Worm (Caenorhabditis elegans) whole organism, early embryonic: ENCODE data around the gene T07D3.9.

Experiments used
- B0310.2 ChIP-seq: sonication (generic microtip); optimal IDR thresholded peaks from 2 replicates; lab custom pipeline; 2016; ENCODE audit warnings: mild to moderate bottlenecking, missing genetic modification characterization, missing compliant biosample characterization
- F13C5.2 ChIP-seq: sonication (generic microtip); optimal IDR thresholded peaks from 2 replicates; lab custom pipeline; 2017; ENCODE audit warnings: mild to moderate bottlenecking, missing genetic modification characterization, inconsistent platforms, missing compliant biosample characterization
- aly-1 ChIP-seq: sonication (generic microtip); optimal IDR thresholded peaks from 2 replicates; lab custom pipeline; 2016; ENCODE audit warnings: missing genetic modification characterization, missing compliant biosample characterization
- ama-1 ChIP-seq: fragments of 150-350 bp; optimal IDR thresholded peaks from 2 replicates; lab custom pipeline; 2014
- ceh-13 ChIP-seq: fragments of 200-800 bp; sonication (Bioruptor generic); optimal IDR thresholded peaks from 2 replicates; lab custom pipeline; 2018; ENCODE audit warnings: mild to moderate bottlenecking, missing genetic modification characterization, missing compliant biosample characterization
- ceh-36 ChIP-seq: sonication (generic microtip); optimal IDR thresholded peaks from 2 replicates; lab custom pipeline; 2016; ENCODE audit warnings: missing genetic modification characterization, inconsistent platforms, missing compliant biosample characterization
- ets-7 ChIP-seq: sonication (generic microtip); optimal IDR thresholded peaks from 2 replicates; lab custom pipeline; 2016; ENCODE audit warnings: missing genotype, missing genetic modification characterization, missing compliant biosample characterization
- flt-1 ChIP-seq: fragments of 200-800 bp; sonication (Bioruptor generic); IDR thresholded peaks from 2 replicates; pipeline ENCODE4 v1.3.6; 2022; ENCODE audit warnings: missing genetic modification characterization, missing compliant biosample characterization
- hmbx-1 ChIP-seq: sonication (generic microtip); optimal IDR thresholded peaks from 2 replicates; lab custom pipeline; 2016; ENCODE audit warnings: mild to moderate bottlenecking, missing genetic modification characterization, missing compliant biosample characterization
- hmg-4 ChIP-seq: fragments of 200-800 bp; sonication (Bioruptor generic); optimal IDR thresholded peaks from 2 replicates; lab custom pipeline; 2018; ENCODE audit warnings: mild to moderate bottlenecking, missing genetic modification characterization, missing compliant biosample characterization
- hnd-1 ChIP-seq: sonication (generic microtip); optimal IDR thresholded peaks from 2 replicates; lab custom pipeline; 2016; ENCODE audit warnings: missing genetic modification characterization, missing compliant biosample characterization
- pes-1 ChIP-seq: fragments of 200-800 bp; sonication (Bioruptor generic); IDR thresholded peaks from 2 replicates; pipeline ENCODE4 v1.3.6; 2022; ENCODE audit warnings: missing genetic modification reagents, missing genetic modification characterization, missing compliant biosample characterization
- scrt-1 ChIP-seq: fragments of 200-800 bp; sonication (Bioruptor generic); IDR thresholded peaks from 2 replicates; pipeline ENCODE4 v1.3.6; 2022; ENCODE audit warnings: missing genetic modification characterization, missing compliant biosample characterization
- sea-1 ChIP-seq: fragments of 200-800 bp; sonication (Bioruptor generic); conservative IDR thresholded peaks from 2 replicates; pipeline ENCODE4 v1.3.6; 2022; ENCODE audit warnings: missing genetic modification characterization, missing compliant biosample characterization
- tbx-11 ChIP-seq: fragments of 200-800 bp; sonication (Bioruptor generic); IDR thresholded peaks from 2 replicates; pipeline ENCODE4 v1.3.6; 2022; ENCODE audit warnings: missing genetic modification characterization, missing compliant biosample characterization
- tbx-37 ChIP-seq: fragments of 200-800 bp; sonication (Bioruptor generic); conservative IDR thresholded peaks from 2 replicates; pipeline ENCODE4 v1.3.6; 2022; ENCODE audit warnings: missing genetic modification reagents, missing genetic modification characterization, missing compliant biosample characterization
- tra-4 ChIP-seq: sonication (generic microtip); optimal IDR thresholded peaks from 2 replicates; lab custom pipeline; 2017; ENCODE audit warnings: missing genetic modification characterization, missing compliant biosample characterization

Gene T07D3.9

ce11 chrII:915780-916179 lies 15.1 kb upstream of the T07D3.9 start, which contains the start of gene fbxc-29:
Gene fbxc-29 (plus strand): TSS chrII:916080.
- TF ChIP-seq hnd-1 (tag; lab: Kevin White, UChicago) (no peak), ets-7 (tag; lab: Kevin White, UChicago) (no peak), hmg-4 (no peak), tbx-37 (GFP tag; lab: Robert Waterston, UW) (no peak), pes-1 (GFP tag; lab: Robert Waterston, UW) (no peak), ceh-13 (GFP tag; lab: Kevin White, UChicago) (no peak), hmbx-1 (tag; lab: Kevin White, UChicago) (no peak), aly-1 (no peak), tra-4 (tag; lab: Kevin White, UChicago) (no peak), ama-1 (lab: Kevin White, UChicago) (no peak), flt-1 (GFP tag; lab: Robert Waterston, UW) (no peak), sea-1 (no peak)

- TF ChIP-seq sea-1 (no peak), hnd-1 (tag; lab: Kevin White, UChicago) (no peak), ets-7 (tag; lab: Kevin White, UChicago) (no peak), scrt-1 (GFP tag; lab: Robert Waterston, UW) (no peak), ama-1 (lab: Kevin White, UChicago) (no peak), flt-1 (GFP tag; lab: Robert Waterston, UW) (no peak), hmg-4 (no peak), tbx-37 (GFP tag; lab: Robert Waterston, UW) (no peak), F13C5.2 (tag; lab: Kevin White, UChicago) (no peak), tra-4 (tag; lab: Kevin White, UChicago) (no peak), B0310.2 (tag; lab: Kevin White, UChicago) (no peak), ceh-13 (GFP tag; lab: Kevin White, UChicago) (no peak), hmbx-1 (tag; lab: Kevin White, UChicago) (no peak), aly-1 (no peak), tbx-11 (GFP tag; lab: Robert Waterston, UW) (no peak), ceh-36 (tag; lab: Kevin White, UChicago) (no peak)
These were observed 14.5 kb upstream of the T07D3.9 start for ce11 chrII:915206-915605.

- TF ChIP-seq aly-1: no peak
- no peak for TF ChIP-seq flt-1 (GFP tag; lab: Robert Waterston, UW)
- TF ChIP-seq scrt-1 (GFP tag; lab: Robert Waterston, UW): no peak
- TF ChIP-seq ceh-13 (GFP tag; lab: Kevin White, UChicago): no peak
- no peak for TF ChIP-seq tbx-11 (GFP tag; lab: Robert Waterston, UW)
- TF ChIP-seq hnd-1 (tag; lab: Kevin White, UChicago): no peak
- TF ChIP-seq F13C5.2 (tag; lab: Kevin White, UChicago): no peak
- no peak for TF ChIP-seq B0310.2 (tag; lab: Kevin White, UChicago)
These were observed 12.6 kb upstream of the T07D3.9 start, which contains the start of gene fbxc-33 for ce11 chrII:913222-913722. Gene fbxc-33 (plus strand): TSS chrII:913672.

DNA sequence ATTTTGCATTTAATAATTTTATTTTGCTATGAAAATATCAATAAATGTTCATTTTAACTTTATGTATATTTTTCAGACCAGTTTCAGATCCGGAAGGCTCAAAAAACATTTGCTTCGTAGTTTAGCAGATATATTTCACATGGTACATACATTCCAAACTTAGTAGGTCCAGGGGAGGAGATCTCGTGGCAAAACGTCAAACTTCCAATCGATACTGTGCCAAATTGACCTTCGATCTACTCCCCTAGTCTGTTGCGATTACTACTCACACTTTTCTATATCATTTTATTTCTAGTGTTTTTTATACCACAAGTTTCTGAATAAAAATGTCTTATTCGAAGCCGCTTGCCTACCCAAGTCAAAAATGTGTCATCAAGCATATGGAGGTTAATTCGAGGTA lies 11.0 kb upstream of the T07D3.9 start, which contains the start of gene fbxc-31:
fbxc-31 (plus strand) TSS at position 301 of the 400 bp plus-strand sequence.
- TF ChIP-seq hnd-1 (tag; lab: Kevin White, UChicago): no peak
- TF ChIP-seq scrt-1 (GFP tag; lab: Robert Waterston, UW): no peak
- no peak for TF ChIP-seq tbx-11 (GFP tag; lab: Robert Waterston, UW)
- no peak for TF ChIP-seq aly-1
- TF ChIP-seq ceh-13 (GFP tag; lab: Kevin White, UChicago): no peak
- TF ChIP-seq tbx-37 (GFP tag; lab: Robert Waterston, UW): no peak
- no peak for TF ChIP-seq pes-1 (GFP tag; lab: Robert Waterston, UW)
- no peak for TF ChIP-seq sea-1
- no peak for TF ChIP-seq tra-4 (tag; lab: Kevin White, UChicago)
- no peak for TF ChIP-seq ceh-36 (tag; lab: Kevin White, UChicago)
- no peak for TF ChIP-seq hmg-4
- no peak for TF ChIP-seq hmbx-1 (tag; lab: Kevin White, UChicago)
- no peak for TF ChIP-seq F13C5.2 (tag; lab: Kevin White, UChicago)
- no peak for TF ChIP-seq B0310.2 (tag; lab: Kevin White, UChicago)
- no peak for TF ChIP-seq flt-1 (GFP tag; lab: Robert Waterston, UW)
- no peak for TF ChIP-seq ets-7 (tag; lab: Kevin White, UChicago)
- no peak for TF ChIP-seq ama-1 (lab: Kevin White, UChicago)

ce11 chrII:909554-909953 lies 8.8 kb upstream of the T07D3.9 start, which contains the start of the genes fbxc-24 and fbxc-27:
Gene fbxc-24 (minus strand): TSS chrII:909654.
Gene fbxc-27 (plus strand): TSS chrII:909769.
- TF ChIP-seq ama-1 (lab: Kevin White, UChicago) (no peak), tbx-37 (GFP tag; lab: Robert Waterston, UW) (no peak)

DNA sequence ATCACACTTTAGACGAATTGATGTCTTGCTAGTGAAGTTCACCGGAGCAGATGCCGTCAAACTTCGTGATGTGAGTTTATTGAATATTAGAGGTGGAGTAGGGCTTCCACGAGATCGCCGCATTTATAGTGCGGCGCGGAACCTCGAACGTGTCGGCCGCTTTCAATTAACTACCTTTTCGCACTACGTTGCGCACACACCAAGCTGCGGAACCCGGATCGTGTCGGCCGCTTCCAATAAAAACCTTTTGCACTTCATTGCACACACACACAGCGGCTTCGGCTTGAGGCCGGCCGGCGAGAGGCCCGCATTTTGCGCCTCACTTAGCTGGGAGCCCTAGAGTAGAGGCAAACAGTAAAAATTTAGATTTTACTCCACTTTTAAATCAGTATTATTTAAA lies 4.6 kb upstream of the T07D3.9 start:
- TF ChIP-seq tra-4 (tag; lab: Kevin White, UChicago) (no peak), sea-1 (0 out of 2 replicates have a peak, but pooled peaks have one; percentile 29), F13C5.2 (tag; lab: Kevin White, UChicago) (no peak), pes-1 (GFP tag; lab: Robert Waterston, UW) (peak; percentile 37; the same call in 1 of the 2 replicates), B0310.2 (tag; lab: Kevin White, UChicago) (no peak), hmbx-1 (tag; lab: Kevin White, UChicago) (no peak), flt-1 (GFP tag; lab: Robert Waterston, UW) (no peak)

ce11 chrII:901632-902031 lies 919 bp upstream of the T07D3.9 start, which contains the start of gene T07D3.2:
Gene T07D3.2 (plus strand): TSS chrII:901932.
- no peak for TF ChIP-seq ama-1 (lab: Kevin White, UChicago)
- no peak for TF ChIP-seq F13C5.2 (tag; lab: Kevin White, UChicago)
- TF ChIP-seq ceh-36 (tag; lab: Kevin White, UChicago): no peak
- TF ChIP-seq flt-1 (GFP tag; lab: Robert Waterston, UW): no peak
- no peak for TF ChIP-seq hnd-1 (tag; lab: Kevin White, UChicago)
- TF ChIP-seq sea-1: no peak
- TF ChIP-seq hmbx-1 (tag; lab: Kevin White, UChicago): no peak
